Worm (Caenorhabditis elegans) whole organism, L1 larva: ENCODE data around the gene fubl-3.

ENCODE experiments used
- C04F5.9 ChIP-seq: sonication (generic microtip); optimal IDR thresholded peaks from 2 replicates; lab custom pipeline; 2016; ENCODE audit warnings: missing genetic modification characterization, missing compliant biosample characterization
- C16A3.4 ChIP-seq: fragments of 150-350 bp; optimal IDR thresholded peaks from 2 replicates; lab custom pipeline; 2014; ENCODE audit warnings: missing biosample characterization, missing genetic modification characterization
- F16B12.6 ChIP-seq: fragments of 150-350 bp; optimal IDR thresholded peaks from 2 replicates; lab custom pipeline; 2014; ENCODE audit warnings: missing biosample characterization, missing genetic modification characterization
- Y116A8C.19 ChIP-seq: sonication (generic microtip); optimal IDR thresholded peaks from 2 replicates; lab custom pipeline; 2016; ENCODE audit warnings: missing compliant biosample characterization, missing genetic modification characterization, borderline replicate concordance
- aha-1 ChIP-seq: fragments of 150-350 bp; optimal IDR thresholded peaks from 2 replicates; lab custom pipeline; 2014; ENCODE audit warnings: missing biosample characterization, missing genetic modification characterization
- alr-1 ChIP-seq: fragments of 200-800 bp; sonication (Bioruptor generic); optimal IDR thresholded peaks from 2 replicates; lab custom pipeline; 2018; ENCODE audit warnings: borderline replicate concordance, mild to moderate bottlenecking, missing genetic modification characterization, missing compliant biosample characterization
- aly-2 ChIP-seq: fragments of 150-350 bp; optimal IDR thresholded peaks from 2 replicates; lab custom pipeline; 2014; ENCODE audit warnings: missing biosample characterization, missing genetic modification characterization
- ama-1 ChIP-seq: fragments of 150-350 bp; optimal IDR thresholded peaks from 2 replicates; lab custom pipeline; 2014
- blmp-1 ChIP-seq: fragments of 150-350 bp; optimal IDR thresholded peaks from 2 replicates; lab custom pipeline; 2014; ENCODE audit warnings: missing biosample characterization, missing genetic modification characterization
- ceh-63 ChIP-seq: fragments of 200-800 bp; sonication (Bioruptor generic); optimal IDR thresholded peaks from 2 replicates; lab custom pipeline; 2018; ENCODE audit warnings: mild to moderate bottlenecking, missing genetic modification characterization, missing compliant biosample characterization
- ceh-8 ChIP-seq: fragments of 200-800 bp; sonication (Bioruptor generic); optimal IDR thresholded peaks from 2 replicates; lab custom pipeline; 2018; ENCODE audit warnings: mild to moderate bottlenecking, missing genetic modification characterization, moderate library complexity, missing compliant biosample characterization
- ceh-82 ChIP-seq, 3 experiments: fragments of 150-350 bp in 1 of 3; sonication (generic microtip) in 2 of 3; optimal IDR thresholded peaks; 2 replicates each; lab custom pipeline; 2014 to 2017; ENCODE audit warnings: missing biosample characterization in 3 of 3, missing genetic modification characterization in 3 of 3
- ces-1 ChIP-seq: fragments of 150-350 bp; optimal IDR thresholded peaks from 2 replicates; lab custom pipeline; 2014; ENCODE audit warnings: missing biosample characterization, missing genetic modification reagents, missing genetic modification characterization
- dpl-1 ChIP-seq, 3 experiments: fragments of 150-350 bp in 2 of 3; sonication (generic microtip) in 1 of 3; optimal IDR thresholded peaks; 2 replicates each; lab custom pipeline; 2014 to 2017; ENCODE audit warnings: missing biosample characterization in 3 of 3, missing genetic modification characterization in 3 of 3, missing genetic modification reagents in 3 of 3
- dsc-1 ChIP-seq: sonication (generic microtip); optimal IDR thresholded peaks from 2 replicates; lab custom pipeline; 2016; ENCODE audit warnings: mild to moderate bottlenecking, missing genetic modification characterization, missing compliant biosample characterization
- efl-1 ChIP-seq, 4 experiments: fragments of 150-350 bp; optimal IDR thresholded peaks in 3 of 4; peaks in 1 of 4; 1 replicate in 1 of 4; 2 replicates in 3 of 4; lab custom pipeline; 2014; ENCODE audit warnings: missing biosample characterization in 2 of 4, missing genetic modification characterization in 2 of 4, missing genetic modification reagents in 2 of 4
- efl-3 ChIP-seq: fragments of 200-800 bp; sonication (Bioruptor generic); optimal IDR thresholded peaks from 2 replicates; lab custom pipeline; 2018; ENCODE audit warnings: mild to moderate bottlenecking, missing genetic modification characterization, missing compliant biosample characterization
- elt-2 ChIP-seq: sonication (generic microtip); optimal IDR thresholded peaks from 2 replicates; lab custom pipeline; 2016; ENCODE audit warnings: missing genetic modification characterization, mild to moderate bottlenecking, inconsistent platforms, missing compliant biosample characterization, missing genetic modification reagents
- elt-3 ChIP-seq, 6 experiments: fragments of 150-350 bp in 1 of 6; sonication (generic microtip); optimal IDR thresholded peaks; 2 replicates each; lab custom pipeline; 2017 to 2018; ENCODE audit warnings: missing biosample characterization in 6 of 6, missing genetic modification characterization in 6 of 6, inconsistent platforms in 1 of 6
- ets-5 ChIP-seq: fragments of 200-800 bp; sonication (Bioruptor generic); IDR thresholded peaks from 2 replicates; pipeline ENCODE4 v1.3.6; 2022; ENCODE audit warnings: missing genetic modification characterization, missing compliant biosample characterization
- fkh-8 ChIP-seq: sonication (generic microtip); optimal IDR thresholded peaks from 2 replicates; lab custom pipeline; 2016; ENCODE audit warnings: mild to moderate bottlenecking, missing genetic modification characterization, missing compliant biosample characterization
- hlh-4 ChIP-seq: sonication (generic microtip); optimal IDR thresholded peaks from 2 replicates; lab custom pipeline; 2016; ENCODE audit warnings: mild to moderate bottlenecking, missing genetic modification characterization, missing compliant biosample characterization
- hpl-2 ChIP-seq: fragments of 150-350 bp; optimal IDR thresholded peaks from 2 replicates; lab custom pipeline; 2014; ENCODE audit warnings: missing biosample characterization, missing genetic modification reagents, missing genetic modification characterization
- irx-1 ChIP-seq: sonication (generic microtip); optimal IDR thresholded peaks from 2 replicates; lab custom pipeline; 2016; ENCODE audit warnings: missing genetic modification characterization, missing compliant biosample characterization
- isw-1 ChIP-seq: fragments of 200-800 bp; sonication (Bioruptor generic); IDR thresholded peaks from 2 replicates; pipeline ENCODE4 v1.3.6; 2022; ENCODE audit warnings: missing genetic modification characterization, missing compliant biosample characterization
- lin-13 ChIP-seq: fragments of 150-350 bp; optimal IDR thresholded peaks from 2 replicates; lab custom pipeline; 2014; ENCODE audit warnings: missing biosample characterization, missing genetic modification reagents, missing genetic modification characterization
- lin-15B ChIP-seq: fragments of 150-350 bp; sonication (generic microtip); optimal IDR thresholded peaks from 3 replicates; lab custom pipeline; 2014; ENCODE audit warnings: missing biosample characterization, missing genetic modification characterization
- lin-35 ChIP-seq, 2 experiments: fragments of 150-350 bp; optimal IDR thresholded peaks; 2 replicates each; lab custom pipeline; 2014; ENCODE audit warnings: missing biosample characterization in 2 of 2, missing genetic modification characterization in 2 of 2, missing genetic modification reagents in 2 of 2
- lir-3 ChIP-seq: sonication (generic microtip); optimal IDR thresholded peaks from 2 replicates; lab custom pipeline; 2016; ENCODE audit warnings: mild to moderate bottlenecking, missing genetic modification characterization, moderate library complexity, missing compliant biosample characterization; ENCODE audit not compliant: poor library complexity
- mdl-1 ChIP-seq, 2 experiments: fragments of 150-350 bp; optimal IDR thresholded peaks; 2 replicates each; lab custom pipeline; 2014 to 2017; ENCODE audit warnings: missing biosample characterization in 2 of 2, missing genetic modification characterization in 2 of 2, inconsistent platforms in 1 of 2
- mef-2 ChIP-seq: fragments of 150-350 bp; optimal IDR thresholded peaks from 2 replicates; lab custom pipeline; 2014; ENCODE audit warnings: missing biosample characterization, missing genetic modification characterization
- mep-1 ChIP-seq: fragments of 150-350 bp; optimal IDR thresholded peaks from 2 replicates; lab custom pipeline; 2014; ENCODE audit warnings: missing biosample characterization, missing genetic modification characterization
- nhr-11 ChIP-seq: fragments of 150-350 bp; optimal IDR thresholded peaks from 2 replicates; lab custom pipeline; 2014; ENCODE audit warnings: missing biosample characterization, missing genetic modification characterization
- nhr-12 ChIP-seq: sonication (generic microtip); optimal IDR thresholded peaks from 2 replicates; lab custom pipeline; 2017; ENCODE audit warnings: missing biosample characterization, missing genetic modification characterization
- nhr-47 ChIP-seq: sonication (generic microtip); optimal IDR thresholded peaks from 2 replicates; lab custom pipeline; 2016; ENCODE audit warnings: mild to moderate bottlenecking, missing genetic modification characterization, moderate library complexity, missing compliant biosample characterization
- nhr-71 ChIP-seq: sonication (generic microtip); optimal IDR thresholded peaks from 2 replicates; lab custom pipeline; 2016; ENCODE audit warnings: mild to moderate bottlenecking, missing genetic modification characterization, moderate library complexity, missing compliant biosample characterization
- nhr-77 ChIP-seq: fragments of 150-350 bp; optimal IDR thresholded peaks from 2 replicates; lab custom pipeline; 2014; ENCODE audit warnings: missing biosample characterization, missing genetic modification characterization
- nhr-84 ChIP-seq: sonication (generic microtip); optimal IDR thresholded peaks from 2 replicates; lab custom pipeline; 2017; ENCODE audit warnings: missing biosample characterization, missing genetic modification characterization
- nhr-85 ChIP-seq: sonication (generic microtip); peaks from one replicate; lab custom pipeline; 2016; ENCODE audit warnings: missing genetic modification characterization, inconsistent platforms, missing compliant biosample characterization
- pax-3 ChIP-seq: fragments of 200-800 bp; sonication (Bioruptor generic); optimal IDR thresholded peaks from 2 replicates; lab custom pipeline; 2018; ENCODE audit warnings: mild to moderate bottlenecking, missing genetic modification characterization, moderate library complexity, missing compliant biosample characterization
- rnt-1 ChIP-seq: sonication (generic microtip); optimal IDR thresholded peaks from 2 replicates; lab custom pipeline; 2016; ENCODE audit warnings: mild to moderate bottlenecking, missing genetic modification characterization, moderate library complexity, missing compliant biosample characterization
- snu-23 ChIP-seq: sonication (generic microtip); optimal IDR thresholded peaks from 2 replicates; lab custom pipeline; 2016; ENCODE audit warnings: missing genetic modification characterization, missing compliant biosample characterization
- sox-4 ChIP-seq: sonication (generic microtip); optimal IDR thresholded peaks from 2 replicates; lab custom pipeline; 2016; ENCODE audit warnings: missing genetic modification characterization, missing compliant biosample characterization
- sptf-1 ChIP-seq: fragments of 150-350 bp; optimal IDR thresholded peaks from 2 replicates; lab custom pipeline; 2014; ENCODE audit warnings: missing biosample characterization, missing genetic modification characterization
- sup-37 ChIP-seq: fragments of 200-800 bp; sonication (Bioruptor generic); optimal IDR thresholded peaks from 2 replicates; lab custom pipeline; 2018; ENCODE audit warnings: mild to moderate bottlenecking, missing genetic modification characterization, missing compliant biosample characterization
- tlp-1 ChIP-seq: fragments of 150-350 bp; optimal IDR thresholded peaks from 2 replicates; lab custom pipeline; 2014; ENCODE audit warnings: missing biosample characterization, missing genetic modification characterization
- unc-86 ChIP-seq: sonication (generic microtip); optimal IDR thresholded peaks from 2 replicates; lab custom pipeline; 2016; ENCODE audit warnings: missing genetic modification characterization, missing compliant biosample characterization
- unc-98 ChIP-seq: fragments of 200-800 bp; sonication (Bioruptor generic); IDR thresholded peaks from 2 replicates; pipeline ENCODE4 v1.3.6; 2022; ENCODE audit warnings: missing genetic modification characterization, missing compliant biosample characterization
- vab-15 ChIP-seq: sonication (generic microtip); optimal IDR thresholded peaks from 2 replicates; lab custom pipeline; 2017; ENCODE audit warnings: missing genotype, mild to moderate bottlenecking, missing genetic modification characterization, missing compliant biosample characterization
- xbp-1 ChIP-seq: sonication (generic microtip); optimal IDR thresholded peaks from 2 replicates; lab custom pipeline; 2016; ENCODE audit warnings: missing genetic modification characterization, missing compliant biosample characterization
- zag-1 ChIP-seq: fragments of 150-350 bp; optimal IDR thresholded peaks from 2 replicates; lab custom pipeline; 2014; ENCODE audit warnings: missing biosample characterization, missing genetic modification characterization
- zip-4 ChIP-seq: fragments of 200-800 bp; sonication (Bioruptor generic); optimal IDR thresholded peaks from 2 replicates; lab custom pipeline; 2018; ENCODE audit warnings: mild to moderate bottlenecking, missing genetic modification characterization, moderate library complexity, missing compliant biosample characterization
- ztf-4 ChIP-seq: fragments of 150-350 bp; optimal IDR thresholded peaks from 2 replicates; lab custom pipeline; 2014; ENCODE audit warnings: missing biosample characterization, missing genetic modification characterization

The fubl-3 gene

DNA sequence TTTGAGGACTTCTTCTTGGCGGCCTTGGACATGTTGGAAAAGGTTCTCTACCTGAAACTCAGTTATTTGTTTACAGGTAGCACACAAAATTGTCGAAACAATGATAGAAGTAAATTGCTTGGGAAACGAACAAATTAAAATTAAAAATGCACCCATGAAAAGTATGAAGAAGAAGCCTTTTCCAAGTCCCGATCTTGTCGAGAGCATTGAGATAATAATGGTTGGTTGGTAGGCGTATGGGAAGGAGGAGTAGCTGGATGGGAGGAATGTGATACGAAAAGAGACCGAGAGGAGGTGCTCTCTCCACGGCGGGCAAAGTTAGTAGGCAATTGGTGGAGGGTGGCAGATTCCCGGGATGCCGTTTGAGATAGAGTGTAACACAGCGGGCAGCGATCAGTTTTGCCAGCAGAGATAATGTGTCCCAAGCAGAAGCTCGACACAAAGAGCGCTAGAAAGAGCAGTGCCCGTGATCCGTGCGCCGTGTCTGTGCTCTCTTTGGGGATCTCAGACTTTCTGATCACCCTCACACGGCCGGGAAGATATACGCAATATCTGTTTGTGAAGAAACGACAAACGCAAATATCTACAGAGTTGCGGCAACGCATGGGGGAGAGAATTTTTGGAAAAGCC lies 22.4 kb downstream of the fubl-3 start, which contains the start of gene mlc-2 (continued):
- TF ChIP-seq F16B12.6 (tag; lab: Kevin White, UChicago) = no peak
- TF ChIP-seq isw-1 (GFP tag; lab: Robert Waterston, UW) = no peak
- TF ChIP-seq irx-1 = no peak
- no peak for TF ChIP-seq aha-1 (tag; lab: Kevin White, UChicago)
- peak; percentile 35 for TF ChIP-seq nhr-77 (tag; lab: Kevin White, UChicago)
- no peak for TF ChIP-seq C16A3.4
- TF ChIP-seq lin-15B = no peak
- no peak for TF ChIP-seq lir-3 (tag; lab: Kevin White, UChicago)
- no peak for TF ChIP-seq dpl-1 (GFP tag; optimal IDR thresholded peaks at IDR 0.05; lab: Kevin White, UChicago)
- no peak for TF ChIP-seq ceh-8 (GFP tag; lab: Kevin White, UChicago)
- no peak for TF ChIP-seq nhr-85
- TF ChIP-seq sptf-1 (tag; lab: Kevin White, UChicago) = no peak
- no peak for TF ChIP-seq pax-3
- TF ChIP-seq elt-2 (tag; lab: Kevin White, UChicago) = no peak
- TF ChIP-seq nhr-47 (tag; lab: Kevin White, UChicago) = peak; percentile 20
- TF ChIP-seq nhr-84 = no peak
- TF ChIP-seq unc-86 (tag; lab: Kevin White, UChicago) = no peak
- no peak for TF ChIP-seq nhr-12
- TF ChIP-seq lin-35 (GFP tag; optimal IDR thresholded peaks at IDR 0.05; lab: Kevin White, UChicago) = no peak
- peak; percentile 71 for TF ChIP-seq rnt-1
- TF ChIP-seq zag-1 (tag; lab: Kevin White, UChicago) = no peak
- no peak for TF ChIP-seq Y116A8C.19 (tag; lab: Kevin White, UChicago)
- TF ChIP-seq alr-1 = no peak
- peak; percentile 9 for TF ChIP-seq xbp-1
- TF ChIP-seq ama-1 = no peak
- TF ChIP-seq lin-13 (GFP tag; lab: Kevin White, UChicago) = no peak
- TF ChIP-seq efl-3 (GFP tag; lab: Kevin White, UChicago) = no peak
- TF ChIP-seq sup-37 (GFP tag; lab: Kevin White, UChicago) = no peak
- no peak for TF ChIP-seq aly-2 (tag; lab: Kevin White, UChicago)
- TF ChIP-seq nhr-71 (tag; lab: Kevin White, UChicago) = peak; percentile 82
- no peak for TF ChIP-seq unc-98 (GFP tag; lab: Robert Waterston, UW)
- no peak for TF ChIP-seq mdl-1 (tag; optimal IDR thresholded peaks at IDR 0.05; lab: Kevin White, UChicago)
- TF ChIP-seq ets-5 (GFP tag; lab: Robert Waterston, UW) = no peak
- no peak for TF ChIP-seq sox-4 (tag; lab: Kevin White, UChicago)
- no peak for TF ChIP-seq ces-1
- no peak for TF ChIP-seq C04F5.9 (tag; lab: Kevin White, UChicago)
- TF ChIP-seq hpl-2 (GFP tag; lab: Kevin White, UChicago) = no peak
- no peak for TF ChIP-seq elt-3 (tag; optimal IDR thresholded peaks at IDR 0.05; lab: Kevin White, UChicago)
- no peak for TF ChIP-seq efl-1 (optimal IDR thresholded peaks at IDR 0.05; lab: Kevin White, UChicago)
- no peak for TF ChIP-seq efl-1 (GFP tag; optimal IDR thresholded peaks at IDR 0.05 in 1 of 2; lab: Kevin White, UChicago)
- TF ChIP-seq snu-23 (GFP tag; lab: Kevin White, UChicago) = peak; percentile 55
- TF ChIP-seq mef-2 = no peak
- TF ChIP-seq ceh-63 (GFP tag; lab: Kevin White, UChicago) = no peak
- no peak for TF ChIP-seq nhr-11 (tag; lab: Kevin White, UChicago)
- TF ChIP-seq hlh-4 (tag; lab: Kevin White, UChicago) = no peak
- no peak for TF ChIP-seq tlp-1 (tag; lab: Kevin White, UChicago)
- peak; percentile 67 for TF ChIP-seq dsc-1
- TF ChIP-seq fkh-8 (tag; lab: Kevin White, UChicago) = no peak
- no peak for TF ChIP-seq vab-15
- no peak for TF ChIP-seq blmp-1 (tag; lab: Kevin White, UChicago)
- TF ChIP-seq ztf-4 (tag; lab: Kevin White, UChicago) = no peak
- no peak for TF ChIP-seq mep-1 (tag; lab: Kevin White, UChicago)
- no peak for TF ChIP-seq zip-4 (GFP tag; lab: Kevin White, UChicago)
- no peak for TF ChIP-seq ceh-82 (tag; optimal IDR thresholded peaks at IDR 0.05; lab: Kevin White, UChicago)
